Worm (Caenorhabditis elegans) whole organism, L1 larva: ENCODE data around the gene pycr-4.
A peak's percentile ranks its signal among the peaks of the same experiment; 100 is the strongest.

Experiments used
- C04F5.9 ChIP-seq: sonication (generic microtip); optimal IDR thresholded peaks from 2 replicates; lab custom pipeline; 2016; ENCODE audit warnings: missing genetic modification characterization, missing compliant biosample characterization
- C16A3.4 ChIP-seq: fragments of 150-350 bp; optimal IDR thresholded peaks from 2 replicates; lab custom pipeline; 2014; ENCODE audit warnings: missing biosample characterization, missing genetic modification characterization
- aha-1 ChIP-seq: fragments of 150-350 bp; optimal IDR thresholded peaks from 2 replicates; lab custom pipeline; 2014; ENCODE audit warnings: missing biosample characterization, missing genetic modification characterization
- alr-1 ChIP-seq: fragments of 200-800 bp; sonication (Bioruptor generic); optimal IDR thresholded peaks from 2 replicates; lab custom pipeline; 2018; ENCODE audit warnings: borderline replicate concordance, mild to moderate bottlenecking, missing genetic modification characterization, missing compliant biosample characterization
- aly-2 ChIP-seq: fragments of 150-350 bp; optimal IDR thresholded peaks from 2 replicates; lab custom pipeline; 2014; ENCODE audit warnings: missing biosample characterization, missing genetic modification characterization
- ceh-8 ChIP-seq: fragments of 200-800 bp; sonication (Bioruptor generic); optimal IDR thresholded peaks from 2 replicates; lab custom pipeline; 2018; ENCODE audit warnings: mild to moderate bottlenecking, missing genetic modification characterization, moderate library complexity, missing compliant biosample characterization
- ceh-90 ChIP-seq: sonication (generic microtip); optimal IDR thresholded peaks from 2 replicates; lab custom pipeline; 2016; ENCODE audit warnings: missing genetic modification characterization, missing compliant biosample characterization
- dpl-1 ChIP-seq, 3 experiments: fragments of 150-350 bp in 2 of 3; sonication (generic microtip) in 1 of 3; optimal IDR thresholded peaks; 2 replicates each; lab custom pipeline; 2014 to 2017; ENCODE audit warnings: missing biosample characterization in 3 of 3, missing genetic modification characterization in 3 of 3, missing genetic modification reagents in 3 of 3
- efl-1 ChIP-seq, 4 experiments: fragments of 150-350 bp; optimal IDR thresholded peaks in 3 of 4; peaks in 1 of 4; 1 replicate in 1 of 4; 2 replicates in 3 of 4; lab custom pipeline; 2014; ENCODE audit warnings: missing biosample characterization in 2 of 4, missing genetic modification characterization in 2 of 4, missing genetic modification reagents in 2 of 4
- egl-13 ChIP-seq: sonication (generic microtip); optimal IDR thresholded peaks from 2 replicates; lab custom pipeline; 2016; ENCODE audit warnings: missing genotype, missing genetic modification reagents, missing genetic modification characterization, missing compliant biosample characterization
- elt-2 ChIP-seq: sonication (generic microtip); optimal IDR thresholded peaks from 2 replicates; lab custom pipeline; 2016; ENCODE audit warnings: missing genetic modification characterization, mild to moderate bottlenecking, inconsistent platforms, missing compliant biosample characterization, missing genetic modification reagents
- fos-1 ChIP-seq: fragments of 150-350 bp; optimal IDR thresholded peaks from 2 replicates; lab custom pipeline; 2014; ENCODE audit warnings: missing biosample characterization, missing genetic modification characterization
- grh-1 ChIP-seq: fragments of 200-800 bp; sonication (Bioruptor generic); IDR thresholded peaks from 2 replicates; pipeline ENCODE4 v1.3.6; 2022; ENCODE audit warnings: missing genetic modification reagents, missing genetic modification characterization, missing compliant biosample characterization
- hlh-4 ChIP-seq: sonication (generic microtip); optimal IDR thresholded peaks from 2 replicates; lab custom pipeline; 2016; ENCODE audit warnings: mild to moderate bottlenecking, missing genetic modification characterization, missing compliant biosample characterization
- hpl-2 ChIP-seq: fragments of 150-350 bp; optimal IDR thresholded peaks from 2 replicates; lab custom pipeline; 2014; ENCODE audit warnings: missing biosample characterization, missing genetic modification reagents, missing genetic modification characterization
- irx-1 ChIP-seq: sonication (generic microtip); optimal IDR thresholded peaks from 2 replicates; lab custom pipeline; 2016; ENCODE audit warnings: missing genetic modification characterization, missing compliant biosample characterization
- jun-1 ChIP-seq: fragments of 150-350 bp; optimal IDR thresholded peaks from 2 replicates; lab custom pipeline; 2014; ENCODE audit warnings: missing biosample characterization, missing genetic modification reagents, missing genetic modification characterization
- lin-13 ChIP-seq: fragments of 150-350 bp; optimal IDR thresholded peaks from 2 replicates; lab custom pipeline; 2014; ENCODE audit warnings: missing biosample characterization, missing genetic modification reagents, missing genetic modification characterization
- lin-14 ChIP-seq: fragments of 200-800 bp; sonication (Bioruptor generic); optimal IDR thresholded peaks from 2 replicates; lab custom pipeline; 2018; ENCODE audit warnings: mild to moderate bottlenecking, missing genetic modification characterization, moderate library complexity, missing compliant biosample characterization
- lin-35 ChIP-seq, 2 experiments: fragments of 150-350 bp; optimal IDR thresholded peaks; 2 replicates each; lab custom pipeline; 2014; ENCODE audit warnings: missing biosample characterization in 2 of 2, missing genetic modification characterization in 2 of 2, missing genetic modification reagents in 2 of 2
- lsy-2 ChIP-seq, 2 experiments: fragments of 150-350 bp; optimal IDR thresholded peaks; 2 replicates each; lab custom pipeline; 2014; ENCODE audit warnings: missing biosample characterization in 2 of 2, missing genetic modification characterization in 2 of 2
- mab-9 ChIP-seq: fragments of 200-800 bp; sonication (Bioruptor generic); IDR thresholded peaks from 2 replicates; pipeline ENCODE4 v1.3.6; 2022; ENCODE audit warnings: missing genetic modification reagents, missing genetic modification characterization, missing compliant biosample characterization
- mdl-1 ChIP-seq, 2 experiments: fragments of 150-350 bp; optimal IDR thresholded peaks; 2 replicates each; lab custom pipeline; 2014 to 2017; ENCODE audit warnings: missing biosample characterization in 2 of 2, missing genetic modification characterization in 2 of 2, inconsistent platforms in 1 of 2
- mef-2 ChIP-seq: fragments of 150-350 bp; optimal IDR thresholded peaks from 2 replicates; lab custom pipeline; 2014; ENCODE audit warnings: missing biosample characterization, missing genetic modification characterization
- mep-1 ChIP-seq: fragments of 150-350 bp; optimal IDR thresholded peaks from 2 replicates; lab custom pipeline; 2014; ENCODE audit warnings: missing biosample characterization, missing genetic modification characterization
- nhr-12 ChIP-seq: sonication (generic microtip); optimal IDR thresholded peaks from 2 replicates; lab custom pipeline; 2017; ENCODE audit warnings: missing biosample characterization, missing genetic modification characterization
- nhr-19 ChIP-seq: fragments of 200-800 bp; sonication (Bioruptor generic); conservative IDR thresholded peaks from 2 replicates; pipeline ENCODE4 v1.3.6; 2022; ENCODE audit warnings: missing genetic modification characterization, missing compliant biosample characterization
- nhr-47 ChIP-seq: sonication (generic microtip); optimal IDR thresholded peaks from 2 replicates; lab custom pipeline; 2016; ENCODE audit warnings: mild to moderate bottlenecking, missing genetic modification characterization, moderate library complexity, missing compliant biosample characterization
- nhr-71 ChIP-seq: sonication (generic microtip); optimal IDR thresholded peaks from 2 replicates; lab custom pipeline; 2016; ENCODE audit warnings: mild to moderate bottlenecking, missing genetic modification characterization, moderate library complexity, missing compliant biosample characterization
- nhr-76 ChIP-seq: sonication (generic microtip); optimal IDR thresholded peaks from 2 replicates; lab custom pipeline; 2017; ENCODE audit warnings: missing biosample characterization, missing genetic modification characterization
- nhr-77 ChIP-seq: fragments of 150-350 bp; optimal IDR thresholded peaks from 2 replicates; lab custom pipeline; 2014; ENCODE audit warnings: missing biosample characterization, missing genetic modification characterization
- nhr-84 ChIP-seq: sonication (generic microtip); optimal IDR thresholded peaks from 2 replicates; lab custom pipeline; 2017; ENCODE audit warnings: missing biosample characterization, missing genetic modification characterization
- pax-3 ChIP-seq: fragments of 200-800 bp; sonication (Bioruptor generic); optimal IDR thresholded peaks from 2 replicates; lab custom pipeline; 2018; ENCODE audit warnings: mild to moderate bottlenecking, missing genetic modification characterization, moderate library complexity, missing compliant biosample characterization
- pqm-1 ChIP-seq: sonication (generic microtip); optimal IDR thresholded peaks from 3 replicates; lab custom pipeline; 2017; ENCODE audit warnings: missing biosample characterization, missing genetic modification characterization
- skn-1 ChIP-seq: fragments of 150-350 bp; optimal IDR thresholded peaks from 2 replicates; lab custom pipeline; 2014; ENCODE audit warnings: missing biosample characterization, missing genetic modification characterization
- swsn-7 ChIP-seq: sonication (generic microtip); optimal IDR thresholded peaks from 2 replicates; lab custom pipeline; 2016; ENCODE audit warnings: missing genetic modification characterization, missing compliant biosample characterization
- tlp-1 ChIP-seq: fragments of 150-350 bp; optimal IDR thresholded peaks from 2 replicates; lab custom pipeline; 2014; ENCODE audit warnings: missing biosample characterization, missing genetic modification characterization
- unc-130 ChIP-seq: fragments of 150-350 bp; optimal IDR thresholded peaks from 2 replicates; lab custom pipeline; 2017; ENCODE audit warnings: missing biosample characterization, missing genetic modification characterization, inconsistent platforms
- unc-30 ChIP-seq: sonication (generic microtip); optimal IDR thresholded peaks from 2 replicates; lab custom pipeline; 2017; ENCODE audit warnings: missing biosample characterization, missing genetic modification characterization
- unc-62 ChIP-seq: fragments of 150-350 bp; optimal IDR thresholded peaks from 2 replicates; lab custom pipeline; 2014; ENCODE audit warnings: missing biosample characterization, missing genetic modification reagents, missing genetic modification characterization
- unc-86 ChIP-seq: sonication (generic microtip); optimal IDR thresholded peaks from 2 replicates; lab custom pipeline; 2016; ENCODE audit warnings: missing genetic modification characterization, missing compliant biosample characterization
- vab-15 ChIP-seq: sonication (generic microtip); optimal IDR thresholded peaks from 2 replicates; lab custom pipeline; 2017; ENCODE audit warnings: missing genotype, mild to moderate bottlenecking, missing genetic modification characterization, missing compliant biosample characterization
- zip-4 ChIP-seq: fragments of 200-800 bp; sonication (Bioruptor generic); optimal IDR thresholded peaks from 2 replicates; lab custom pipeline; 2018; ENCODE audit warnings: mild to moderate bottlenecking, missing genetic modification characterization, moderate library complexity, missing compliant biosample characterization
- ztf-11 ChIP-seq, 2 experiments: sonication (generic microtip); optimal IDR thresholded peaks; 2 replicates each; lab custom pipeline; 2016 to 2017; ENCODE audit warnings: missing genetic modification characterization in 2 of 2, missing biosample characterization in 1 of 2, missing compliant biosample characterization in 1 of 2

pycr-4 gene

ce11 chrIV:7478134-7478533 is 1.0 kb upstream of the pycr-4 start, which contains the start of gene rod-1:
Gene rod-1, plus strand, starts transcription at chrIV:7478452.
- no peak for TF ChIP-seq hpl-2
- no peak for TF ChIP-seq nhr-71 (tag; lab: Kevin White, UChicago)
- no peak for TF ChIP-seq alr-1 (tag; lab: Kevin White, UChicago)
- TF ChIP-seq mdl-1 (tag; optimal IDR thresholded peaks at IDR 0.05; lab: Kevin White, UChicago): no peak
- TF ChIP-seq ztf-11 (tag; optimal IDR thresholded peaks at IDR 0.05; lab: Kevin White, UChicago): no peak
- TF ChIP-seq lin-13: no peak
- TF ChIP-seq hlh-4 (tag; lab: Kevin White, UChicago): no peak
- TF ChIP-seq nhr-19 (GFP tag; lab: Robert Waterston, UW): no peak
- no peak for TF ChIP-seq mef-2 (tag; lab: Kevin White, UChicago)
- no peak for TF ChIP-seq irx-1 (tag; lab: Kevin White, UChicago)
- TF ChIP-seq pax-3 (tag; lab: Kevin White, UChicago): no peak
- no peak for TF ChIP-seq ceh-8 (GFP tag; lab: Kevin White, UChicago)
- no peak for TF ChIP-seq egl-13 (tag; lab: Kevin White, UChicago)
- no peak for TF ChIP-seq tlp-1 (tag; lab: Kevin White, UChicago)
- no peak for TF ChIP-seq aly-2 (tag; lab: Kevin White, UChicago)
- TF ChIP-seq vab-15 (tag; lab: Kevin White, UChicago): no peak
- no peak for TF ChIP-seq nhr-76 (tag; lab: Kevin White, UChicago)
- TF ChIP-seq unc-30 (tag; lab: Kevin White, UChicago): no peak
- TF ChIP-seq fos-1: no peak
- TF ChIP-seq aha-1 (tag; lab: Kevin White, UChicago): no peak
- TF ChIP-seq jun-1 (tag; lab: Kevin White, UChicago): no peak
- TF ChIP-seq efl-1 (optimal IDR thresholded peaks at IDR 0.05; lab: Kevin White, UChicago): peak; percentile 65 to 72
- peak; percentile 79 to 97 for TF ChIP-seq efl-1 (GFP tag; optimal IDR thresholded peaks at IDR 0.05 in 1 of 2; lab: Kevin White, UChicago)
- TF ChIP-seq lsy-2 (tag; optimal IDR thresholded peaks at IDR 0.05; lab: Kevin White, UChicago): peak in 1 of 2 experiments; percentile 69
- peak; percentile 63 to 89 for TF ChIP-seq lin-35 (GFP tag; optimal IDR thresholded peaks at IDR 0.05; lab: Kevin White, UChicago)
- peak; percentile 3 for TF ChIP-seq skn-1
- no peak for TF ChIP-seq nhr-47 (tag; lab: Kevin White, UChicago)
- TF ChIP-seq swsn-7: no peak
- TF ChIP-seq nhr-77 (tag; lab: Kevin White, UChicago): no peak
- TF ChIP-seq unc-86 (tag; lab: Kevin White, UChicago): no peak
- no peak for TF ChIP-seq grh-1
- no peak for TF ChIP-seq C16A3.4 (tag; lab: Kevin White, UChicago)
- no peak for TF ChIP-seq lin-14
- peak; percentile 31 to 84 (median 73) for TF ChIP-seq dpl-1 (GFP tag; optimal IDR thresholded peaks at IDR 0.05; lab: Kevin White, UChicago)
- TF ChIP-seq mab-9 (GFP tag; lab: Robert Waterston, UW): no peak
- TF ChIP-seq elt-2: no peak
- TF ChIP-seq zip-4: no peak
- no peak for TF ChIP-seq unc-62 (GFP tag; lab: Kevin White, UChicago)
- TF ChIP-seq mep-1 (tag; lab: Kevin White, UChicago): no peak
- TF ChIP-seq, all 84 proteins: peak for 5

- TF ChIP-seq nhr-84 (tag; lab: Kevin White, UChicago) (no peak), swsn-7 (no peak), hpl-2 (no peak), ceh-90 (no peak), nhr-12 (tag; lab: Kevin White, UChicago) (no peak), unc-130 (no peak), lsy-2 (tag; optimal IDR thresholded peaks at IDR 0.05; lab: Kevin White, UChicago) (no peak), lin-35 (GFP tag; optimal IDR thresholded peaks at IDR 0.05; lab: Kevin White, UChicago) (no peak), C04F5.9 (tag; lab: Kevin White, UChicago) (no peak), vab-15 (tag; lab: Kevin White, UChicago) (no peak), pqm-1 (tag; lab: Kevin White, UChicago) (no peak)
Measured at ce11 chrIV:7477697-7478096, 600 bp upstream of the pycr-4 start.
